Worm (Caenorhabditis elegans) whole organism, midembryonic: ENCODE results near the gene Y54G2A.73.

Experiments used
- T22C8.4 ChIP-seq: fragments of 200-800 bp; sonication (Bioruptor generic); IDR thresholded peaks from 2 replicates; pipeline ENCODE4 v1.3.6; 2022; ENCODE audit warnings: missing genetic modification characterization, missing compliant biosample characterization
- flt-1 ChIP-seq: fragments of 200-800 bp; sonication (Bioruptor generic); IDR thresholded peaks from 2 replicates; pipeline ENCODE4 v1.3.6; 2022; ENCODE audit warnings: missing genetic modification characterization, missing compliant biosample characterization
- klf-2 ChIP-seq: fragments of 200-800 bp; sonication (Bioruptor generic); conservative IDR thresholded peaks from 2 replicates; pipeline ENCODE4 v1.3.6; 2022; ENCODE audit warnings: missing genetic modification reagents, missing genetic modification characterization, missing compliant biosample characterization
- ref-1 ChIP-seq: fragments of 200-800 bp; sonication (Bioruptor generic); conservative IDR thresholded peaks from 2 replicates; pipeline ENCODE4 v1.3.6; 2022; ENCODE audit warnings: missing genetic modification reagents, missing genetic modification characterization, missing compliant biosample characterization
- tab-1 ChIP-seq: fragments of 200-800 bp; sonication (Bioruptor generic); IDR thresholded peaks from 2 replicates; pipeline ENCODE4 v1.3.6; 2022; ENCODE audit warnings: missing genetic modification characterization, missing compliant biosample characterization
- ztf-23 ChIP-seq: fragments of 200-800 bp; sonication (Bioruptor generic); IDR thresholded peaks from 2 replicates; pipeline ENCODE4 v1.3.6; 2022; ENCODE audit warnings: missing genetic modification reagents, missing genetic modification characterization, missing compliant biosample characterization

DNA sequence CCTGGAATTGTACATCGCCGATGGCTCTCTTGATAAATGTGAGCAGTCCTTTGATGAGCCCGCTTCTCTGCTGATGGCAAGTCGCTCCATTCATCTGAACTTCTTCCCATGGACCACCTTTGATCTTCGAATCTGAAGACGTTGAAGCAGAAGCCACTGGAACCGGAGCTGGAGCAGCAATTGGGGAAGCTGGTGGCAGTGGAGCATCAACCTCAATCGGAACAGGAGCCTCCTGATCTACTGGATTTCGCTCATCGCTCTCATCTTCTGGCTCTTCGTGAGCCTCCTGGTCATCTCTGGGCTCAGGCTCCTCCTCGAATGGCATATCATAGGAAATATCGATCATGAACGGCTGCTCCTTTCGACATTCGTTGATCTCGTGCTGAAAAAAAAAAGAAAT lies 38.2 kb upstream of the Y54G2A.73 start:
- TF ChIP-seq flt-1 (GFP tag; lab: Robert Waterston, UW) = no peak
- no peak for TF ChIP-seq klf-2 (GFP tag; lab: Robert Waterston, UW)
- TF ChIP-seq ztf-23 (GFP tag; lab: Robert Waterston, UW) = no peak
- no peak for TF ChIP-seq tab-1 (GFP tag; lab: Robert Waterston, UW)
- TF ChIP-seq T22C8.4 (GFP tag; lab: Robert Waterston, UW) = no peak
- TF ChIP-seq ref-1 (GFP tag; lab: Robert Waterston, UW) = no peak
